Worm (Caenorhabditis elegans) whole organism, late embryonic: Measurements from ENCODE around the gene ceh-84.
A peak's percentile ranks its signal among the peaks of the same experiment; 100 is the strongest.
"Not testable (repeated sequence)": the region's sequence is repeated elsewhere in the genome, so short reads cannot be mapped to it uniquely, and the experiment has no call there.

ENCODE experiments used
- K02D7.2 ChIP-seq: sonication (generic microtip); optimal IDR thresholded peaks from 2 replicates; lab custom pipeline; 2017; ENCODE audit warnings: mild to moderate bottlenecking, missing genetic modification characterization, missing compliant biosample characterization
- T23F11.4 ChIP-seq: fragments of 200-800 bp; sonication (Bioruptor generic); optimal IDR thresholded peaks from 2 replicates; lab custom pipeline; 2018; ENCODE audit warnings: mild to moderate bottlenecking, missing genetic modification characterization, missing compliant biosample characterization
- ceh-19 ChIP-seq: fragments of 200-800 bp; sonication (Bioruptor generic); optimal IDR thresholded peaks from 2 replicates; lab custom pipeline; 2018; ENCODE audit warnings: mild to moderate bottlenecking, missing genetic modification characterization, missing compliant biosample characterization
- ceh-2 ChIP-seq: sonication (generic microtip); optimal IDR thresholded peaks from 2 replicates; lab custom pipeline; 2016; ENCODE audit warnings: missing genotype, missing genetic modification characterization, missing compliant biosample characterization
- ceh-22 ChIP-seq: sonication (generic microtip); optimal IDR thresholded peaks from 2 replicates; lab custom pipeline; 2017; ENCODE audit warnings: missing biosample characterization, missing genetic modification characterization
- ceh-30 ChIP-seq: fragments of 150-350 bp; optimal IDR thresholded peaks from 2 replicates; lab custom pipeline; 2014; ENCODE audit warnings: missing biosample characterization, missing genetic modification characterization
- ceh-6 ChIP-seq: fragments of 200-800 bp; sonication (Bioruptor generic); optimal IDR thresholded peaks from 2 replicates; lab custom pipeline; 2018; ENCODE audit warnings: mild to moderate bottlenecking, missing genetic modification characterization, missing compliant biosample characterization
- ceh-9 ChIP-seq: sonication (generic microtip); optimal IDR thresholded peaks from 2 replicates; lab custom pipeline; 2016; ENCODE audit warnings: mild to moderate bottlenecking, missing genetic modification characterization, inconsistent platforms, missing compliant biosample characterization
- che-1 ChIP-seq: sonication (generic microtip); optimal IDR thresholded peaks from 2 replicates; lab custom pipeline; 2016; ENCODE audit warnings: mild to moderate bottlenecking, missing genetic modification characterization, missing compliant biosample characterization
- dve-1 ChIP-seq: sonication (generic microtip); optimal IDR thresholded peaks from 2 replicates; lab custom pipeline; 2017; ENCODE audit warnings: antibody characterized with exemption, mild to moderate bottlenecking, missing genetic modification characterization, missing compliant biosample characterization
- elt-2 ChIP-seq: sonication (generic microtip); optimal IDR thresholded peaks from 2 replicates; lab custom pipeline; 2016; ENCODE audit warnings: missing genetic modification reagents, missing genetic modification characterization, missing compliant biosample characterization
- fkh-6 ChIP-seq: sonication (generic microtip); optimal IDR thresholded peaks from 2 replicates; lab custom pipeline; 2016; ENCODE audit warnings: missing genetic modification characterization, missing compliant biosample characterization
- gmeb-2 ChIP-seq: sonication (generic microtip); optimal IDR thresholded peaks from 2 replicates; lab custom pipeline; 2016; ENCODE audit warnings: missing genetic modification characterization, inconsistent platforms, missing compliant biosample characterization
- hlh-13 ChIP-seq: fragments of 200-800 bp; sonication (Bioruptor generic); optimal IDR thresholded peaks from 2 replicates; lab custom pipeline; 2018; ENCODE audit warnings: mild to moderate bottlenecking, missing genetic modification characterization, missing compliant biosample characterization
- hlh-15 ChIP-seq: sonication (generic microtip); optimal IDR thresholded peaks from 2 replicates; lab custom pipeline; 2016; ENCODE audit warnings: missing genetic modification characterization, missing compliant biosample characterization
- hlh-30 ChIP-seq: sonication (generic microtip); optimal IDR thresholded peaks from 2 replicates; lab custom pipeline; 2017; ENCODE audit warnings: antibody characterized with exemption, missing genetic modification characterization, missing compliant biosample characterization; ENCODE audit not compliant: insufficient read depth
- hlh-6 ChIP-seq: sonication (generic microtip); optimal IDR thresholded peaks from 2 replicates; lab custom pipeline; 2016; ENCODE audit warnings: missing genotype, missing genetic modification characterization, missing compliant biosample characterization
- lin-11 ChIP-seq: fragments of 200-800 bp; sonication (Bioruptor generic); optimal IDR thresholded peaks from 2 replicates; lab custom pipeline; 2018; ENCODE audit warnings: mild to moderate bottlenecking, missing genetic modification characterization, missing compliant biosample characterization
- madf-2 ChIP-seq: sonication (generic microtip); optimal IDR thresholded peaks from 2 replicates; lab custom pipeline; 2017; ENCODE audit warnings: missing genetic modification characterization, missing compliant biosample characterization
- mec-3 ChIP-seq: sonication (generic microtip); optimal IDR thresholded peaks from 2 replicates; lab custom pipeline; 2016; ENCODE audit warnings: borderline replicate concordance, missing genetic modification characterization, missing compliant biosample characterization
- nfya-1 ChIP-seq: sonication (generic microtip); optimal IDR thresholded peaks from 2 replicates; lab custom pipeline; 2017; ENCODE audit warnings: missing genetic modification characterization, mild to moderate bottlenecking, missing compliant biosample characterization, antibody characterized with exemption, moderate library complexity
- nhr-232 ChIP-seq: sonication (generic microtip); optimal IDR thresholded peaks from 2 replicates; lab custom pipeline; 2016; ENCODE audit warnings: missing genetic modification characterization, missing compliant biosample characterization
- npax-4 ChIP-seq: sonication (generic microtip); optimal IDR thresholded peaks from 2 replicates; lab custom pipeline; 2016; ENCODE audit warnings: missing genetic modification characterization, missing compliant biosample characterization
- pag-3 ChIP-seq: sonication (generic microtip); optimal IDR thresholded peaks from 2 replicates; lab custom pipeline; 2016; ENCODE audit warnings: missing compliant biosample characterization, missing genetic modification characterization, borderline replicate concordance
- pat-9 ChIP-seq: fragments of 200-800 bp; sonication (Bioruptor generic); optimal IDR thresholded peaks from 2 replicates; lab custom pipeline; 2018; ENCODE audit warnings: mild to moderate bottlenecking, missing genetic modification characterization, moderate library complexity, missing compliant biosample characterization
- pha-2 ChIP-seq: sonication (generic microtip); optimal IDR thresholded peaks from 2 replicates; lab custom pipeline; 2017; ENCODE audit warnings: mild to moderate bottlenecking, missing genetic modification characterization, missing compliant biosample characterization
- pqm-1 ChIP-seq: sonication (generic microtip); optimal IDR thresholded peaks from 2 replicates; lab custom pipeline; 2016; ENCODE audit warnings: missing genetic modification characterization, missing compliant biosample characterization
- rnt-1 ChIP-seq: sonication (generic microtip); optimal IDR thresholded peaks from 2 replicates; lab custom pipeline; 2016; ENCODE audit warnings: missing genetic modification characterization, missing compliant biosample characterization
- sdc-2 ChIP-seq: sonication (generic microtip); optimal IDR thresholded peaks from 2 replicates; lab custom pipeline; 2016; ENCODE audit warnings: missing genotype, missing genetic modification characterization, missing compliant biosample characterization
- sox-2 ChIP-seq: fragments of 200-800 bp; sonication (Bioruptor generic); IDR thresholded peaks from 2 replicates; pipeline ENCODE4 v1.3.6; 2022; ENCODE audit warnings: missing genetic modification reagents, missing genetic modification characterization, missing compliant biosample characterization
- sox-4 ChIP-seq: sonication (generic microtip); optimal IDR thresholded peaks from 2 replicates; lab custom pipeline; 2017; ENCODE audit warnings: mild to moderate bottlenecking, missing genetic modification characterization, inconsistent platforms, missing compliant biosample characterization
- unc-42 ChIP-seq: sonication (generic microtip); optimal IDR thresholded peaks from 2 replicates; lab custom pipeline; 2016; ENCODE audit warnings: missing genotype, missing genetic modification characterization, missing compliant biosample characterization
- zip-5 ChIP-seq: sonication (generic microtip); optimal IDR thresholded peaks from 2 replicates; lab custom pipeline; 2016; ENCODE audit warnings: missing genetic modification characterization, missing compliant biosample characterization
- ztf-16 ChIP-seq: sonication (generic microtip); optimal IDR thresholded peaks from 2 replicates; lab custom pipeline; 2017; ENCODE audit warnings: missing genetic modification characterization, missing compliant biosample characterization

The ceh-84 gene

ce11 chrII:2013856-2014255, 13.2 kb upstream of the ceh-84 start:
- no peak for TF ChIP-seq hlh-13
- TF ChIP-seq ceh-6 (GFP tag; lab: Kevin White, UChicago), result no peak
- no peak for TF ChIP-seq sox-2 (GFP tag; lab: Robert Waterston, UW)
- no peak for TF ChIP-seq sdc-2 (tag; lab: Kevin White, UChicago)
- TF ChIP-seq dve-1, result no peak
- TF ChIP-seq pqm-1, result no peak

- no peak for TF ChIP-seq zip-5 (tag; lab: Kevin White, UChicago)
- no peak for TF ChIP-seq ceh-2
- no peak for TF ChIP-seq sox-4 (tag; lab: Kevin White, UChicago)
- TF ChIP-seq nfya-1, result no peak
- TF ChIP-seq T23F11.4 (GFP tag; lab: Kevin White, UChicago), result no peak
- no peak for TF ChIP-seq K02D7.2 (tag; lab: Kevin White, UChicago)
- no peak for TF ChIP-seq mec-3 (tag; lab: Kevin White, UChicago)
- no peak for TF ChIP-seq ztf-16
- no peak for TF ChIP-seq madf-2 (tag; lab: Kevin White, UChicago)
- TF ChIP-seq hlh-15 (tag; lab: Kevin White, UChicago), result no peak
- no peak for TF ChIP-seq hlh-6 (tag; lab: Kevin White, UChicago)
Observed at ce11 chrII:2012698-2013097, 12.1 kb upstream of the ceh-84 start, which contains the start of gene F59H6.15. TSS of gene F59H6.15 (plus strand) at chrII:2012998.

- TF ChIP-seq ceh-2 (no peak), pag-3 (tag; lab: Kevin White, UChicago) (no peak), ceh-6 (GFP tag; lab: Kevin White, UChicago) (no peak), npax-4 (tag; lab: Kevin White, UChicago) (no peak), gmeb-2 (no peak), unc-42 (tag; lab: Kevin White, UChicago) (no peak), ceh-19 (GFP tag; lab: Kevin White, UChicago) (no peak), sox-2 (GFP tag; lab: Robert Waterston, UW) (no peak)
Observed at ce11 chrII:2011179-2011578, 10.6 kb upstream of the ceh-84 start.

ce11 chrII:1998561-1998960, 2.1 kb downstream of the ceh-84 start, which contains the start of gene math-19:
TSS of gene math-19 (plus strand) at chrII:1998861.
- not testable (repeated sequence) for TF ChIP-seq ceh-9 (tag; lab: Kevin White, UChicago); rnt-1 (tag; lab: Kevin White, UChicago); ceh-30

- TF ChIP-seq pha-2 (tag; lab: Kevin White, UChicago) (no peak), unc-42 (tag; lab: Kevin White, UChicago) (no peak), pat-9 (tag; lab: Kevin White, UChicago) (no peak), ceh-22 (no peak), lin-11 (no peak), nhr-232 (tag; lab: Kevin White, UChicago) (no peak), hlh-30 (no peak), ceh-30 (no peak), fkh-6 (tag; lab: Kevin White, UChicago) (no peak)
- TF ChIP-seq, all 69 proteins: peak for 0
Observed at ce11 chrII:1996237-1996636, 4.4 kb downstream of the ceh-84 start, which contains the start of gene math-20. TSS of gene math-20 (plus strand) at chrII:1996537.

- TF ChIP-seq che-1 (tag; lab: Kevin White, UChicago) (no peak), elt-2 (tag; lab: Kevin White, UChicago) (peak; percentile 84)
Observed at ce11 chrII:1995744-1996143, 4.9 kb downstream of the ceh-84 start.
